Fruit fly (Drosophila melanogaster): Measurements from ENCODE around the gene sdk.

dm6 chrX:774160-774700 lies 87.6 kb downstream of the sdk start:
- TF ChIP-seq OdsH (GFP tag; optimal IDR thresholded peaks at IDR 0.05) (no peak), Met (GFP tag; optimal IDR thresholded peaks at IDR 0.05) (no peak), CG6854 (GFP tag; optimal IDR thresholded peaks at IDR 0.05) (no peak), pdm3 (GFP tag; optimal IDR thresholded peaks at IDR 0.05) (no peak), Hr39 (GFP tag; optimal IDR thresholded peaks at IDR 0.05) (no peak)

Measured in whole organism, prepupa.